Worm (Caenorhabditis elegans): Measurements from ENCODE around the gene M03C11.1.
"Not testable (repeated sequence)": the region's sequence is repeated elsewhere in the genome, so short reads cannot be mapped to it uniquely, and the experiment has no call there.

Gene M03C11.1

DNA sequence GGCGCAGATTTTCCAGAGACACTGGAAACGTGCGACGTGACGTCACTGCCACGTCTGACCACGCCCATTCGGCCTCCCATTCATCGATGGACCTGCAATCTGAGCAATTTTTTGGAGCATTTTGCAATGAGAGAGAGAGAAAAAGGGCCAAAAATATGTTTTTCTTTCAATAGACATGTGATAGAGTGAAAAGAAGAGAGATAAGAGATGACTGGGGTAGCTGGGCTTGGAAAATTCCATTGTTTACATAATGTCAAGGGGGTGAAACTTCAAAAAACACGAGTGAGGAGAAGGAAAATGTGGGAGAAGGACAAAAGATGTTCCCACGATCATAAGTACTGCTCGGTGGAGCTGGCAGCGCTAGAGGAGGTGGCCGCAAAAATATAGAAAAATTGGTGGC is at the start of gene M03C11.1:
Gene M03C11.1 (minus strand): TSS at position 101 of the 400 bp plus-strand sequence.
- TF ChIP-seq lsy-2 (tag; optimal IDR thresholded peaks at IDR 0.05): no peak
- no peak for TF ChIP-seq C34F6.9 (tag; optimal IDR thresholded peaks at IDR 0.05)
- TF ChIP-seq unc-62 (GFP tag; optimal IDR thresholded peaks at IDR 0.05): no peak
- no peak for TF ChIP-seq mab-5 (tag; optimal IDR thresholded peaks at IDR 0.05)
- no peak for TF ChIP-seq egl-27 (tag; optimal IDR thresholded peaks at IDR 0.05)
- TF ChIP-seq aly-2 (tag; optimal IDR thresholded peaks at IDR 0.05): no peak
- TF ChIP-seq elt-1 (tag; optimal IDR thresholded peaks at IDR 0.05): no peak
- no peak for TF ChIP-seq crh-2 (tag; optimal IDR thresholded peaks at IDR 0.05)
- TF ChIP-seq fos-1 (tag; optimal IDR thresholded peaks at IDR 0.05): no peak
- no peak for TF ChIP-seq F13H6.1 (tag; optimal IDR thresholded peaks at IDR 0.05)
- no peak for TF ChIP-seq ceh-16 (tag; optimal IDR thresholded peaks at IDR 0.05)
- no peak for TF ChIP-seq unc-39 (tag; optimal IDR thresholded peaks at IDR 0.05)
- no peak for TF ChIP-seq unc-55 (GFP tag; optimal IDR thresholded peaks at IDR 0.05)
- no peak for TF ChIP-seq nhr-11 (tag; optimal IDR thresholded peaks at IDR 0.05)
- no peak for TF ChIP-seq sma-9 (GFP tag; optimal IDR thresholded peaks at IDR 0.05)
- TF ChIP-seq sma-9 (tag; optimal IDR thresholded peaks at IDR 0.05): no peak
- TF ChIP-seq nhr-77 (tag; optimal IDR thresholded peaks at IDR 0.05): no peak
- no peak for TF ChIP-seq snpc-4 (tag; optimal IDR thresholded peaks at IDR 0.05)
- TF ChIP-seq lin-13 (GFP tag; optimal IDR thresholded peaks at IDR 0.05): no peak
- TF ChIP-seq nhr-6 (tag; optimal IDR thresholded peaks at IDR 0.05): no peak
- no peak for TF ChIP-seq nhr-237 (tag; optimal IDR thresholded peaks at IDR 0.05)

ce11 chrIII:10442355-10443140 is 46.7 kb upstream of the M03C11.1 start, which contains the start of the genes H04D03.2 and ecps-2:
Gene H04D03.2, minus strand, starts transcription at chrIII:10442405.
Gene ecps-2, plus strand, starts transcription at chrIII:10443090.
- no peak for TF ChIP-seq nhr-23 (tag; optimal IDR thresholded peaks at IDR 0.05)
- TF ChIP-seq elt-1 (tag; optimal IDR thresholded peaks at IDR 0.05): no peak
- TF ChIP-seq zag-1 (tag; optimal IDR thresholded peaks at IDR 0.05): no peak
- TF ChIP-seq nhr-21 (tag; optimal IDR thresholded peaks at IDR 0.05): no peak
- TF ChIP-seq ztf-11 (tag; optimal IDR thresholded peaks at IDR 0.05): no peak

- TF ChIP-seq nhr-237 (tag; optimal IDR thresholded peaks at IDR 0.05); nhr-10 (tag; optimal IDR thresholded peaks at IDR 0.05); ama-1 (optimal IDR thresholded peaks at IDR 0.05): not testable (repeated sequence)
Observed at ce11 chrIII:10438780-10439179, 42.9 kb upstream of the M03C11.1 start, which contains the start of gene H04D03.6. Gene H04D03.6, minus strand, starts transcription at chrIII:10438880.

DNA sequence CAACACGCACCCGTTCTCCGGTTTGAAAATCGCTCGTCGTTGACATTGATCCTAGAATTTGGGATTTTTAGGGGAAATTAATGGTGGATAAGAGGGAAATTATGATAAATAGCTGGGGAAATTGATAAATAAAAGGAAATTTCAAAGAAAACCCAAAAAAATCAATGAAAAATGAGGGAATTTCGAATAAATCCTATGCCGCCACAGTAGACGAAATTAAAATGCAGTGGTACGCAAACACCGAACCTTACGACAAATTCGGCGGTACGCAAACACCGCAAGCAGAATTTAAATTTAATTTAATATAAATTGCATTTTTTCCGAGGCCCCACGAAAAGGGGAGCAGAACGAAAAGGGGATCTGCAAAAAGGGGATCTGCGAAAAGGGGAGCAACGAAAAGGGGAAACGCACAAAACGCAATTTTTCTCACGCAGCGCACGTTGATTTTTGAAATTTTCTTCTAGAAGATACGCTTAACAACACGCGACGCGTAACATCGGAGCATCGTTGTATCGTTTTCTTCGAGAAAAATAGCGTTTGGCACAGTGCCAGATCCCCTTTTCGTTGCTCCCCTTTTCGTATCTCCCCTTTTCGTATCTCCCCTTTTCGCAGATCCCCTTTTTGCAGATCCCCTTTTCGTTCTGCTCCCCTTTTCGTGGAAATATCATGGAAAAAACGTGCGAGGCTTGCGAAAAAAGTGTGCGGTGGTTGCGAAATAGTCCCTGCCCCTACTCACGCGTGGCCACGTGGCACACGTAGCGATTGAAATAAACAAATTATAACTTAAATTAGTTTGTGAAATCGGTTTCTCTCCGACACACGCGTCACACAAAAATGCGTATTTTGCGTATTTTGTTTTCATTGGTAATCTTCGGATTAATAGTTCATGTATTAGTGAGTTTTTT is 40.3 kb upstream of the M03C11.1 start, which contains the start of the genes smrd-1 and enu-3.1:
Gene smrd-1 (minus strand): TSS at position 51 of the 905 bp plus-strand sequence.
Gene enu-3.1 (plus strand): TSS at position 339 of the 905 bp plus-strand sequence.
- TF ChIP-seq sma-3 (GFP tag; optimal IDR thresholded peaks at IDR 0.05) (peak; percentile 31), lsy-2 (tag; optimal IDR thresholded peaks at IDR 0.05) (peak; percentile 69 to 75), mab-5 (tag; optimal IDR thresholded peaks at IDR 0.05) (peak; percentile 39), unc-55 (GFP tag; optimal IDR thresholded peaks at IDR 0.05) (peak; percentile 63), C34F6.9 (tag; optimal IDR thresholded peaks at IDR 0.05) (peak; percentile 78), F13H6.1 (tag; optimal IDR thresholded peaks at IDR 0.05) (peak; percentile 50), crh-2 (tag; optimal IDR thresholded peaks at IDR 0.05) (peak; percentile 44), gmeb-1 (tag; optimal IDR thresholded peaks at IDR 0.05) (peak; percentile 60), lin-13 (GFP tag; optimal IDR thresholded peaks at IDR 0.05) (peak; percentile 76)

- TF ChIP-seq nhr-11 (tag; optimal IDR thresholded peaks at IDR 0.05): no peak
- peak in 1 of 2 experiments; percentile 38 for TF ChIP-seq lsy-2 (tag; optimal IDR thresholded peaks at IDR 0.05)
- TF ChIP-seq nhr-21 (tag; optimal IDR thresholded peaks at IDR 0.05): no peak
- TF ChIP-seq peb-1 (tag; optimal IDR thresholded peaks at IDR 0.05): no peak
- TF ChIP-seq F13H6.1 (tag; optimal IDR thresholded peaks at IDR 0.05): peak; percentile 21
- peak; percentile 28 for TF ChIP-seq C34F6.9 (tag; optimal IDR thresholded peaks at IDR 0.05)
- peak; percentile 62 for TF ChIP-seq lin-11 (tag; optimal IDR thresholded peaks at IDR 0.05)
- TF ChIP-seq crh-2 (tag; optimal IDR thresholded peaks at IDR 0.05): peak; percentile 70
- no peak for TF ChIP-seq gmeb-1 (tag; optimal IDR thresholded peaks at IDR 0.05)
- TF ChIP-seq sem-4 (tag; optimal IDR thresholded peaks at IDR 0.05): no peak
- peak; percentile 52 for TF ChIP-seq nhr-129 (tag; optimal IDR thresholded peaks at IDR 0.05)
- TF ChIP-seq ceh-82 (tag; optimal IDR thresholded peaks at IDR 0.05): no peak
- no peak for TF ChIP-seq nhr-237 (tag; optimal IDR thresholded peaks at IDR 0.05)
- no peak for TF ChIP-seq mbf-1 (tag; optimal IDR thresholded peaks at IDR 0.05)
- TF ChIP-seq elt-1 (tag; optimal IDR thresholded peaks at IDR 0.05): no peak
Observed at ce11 chrIII:10432104-10432503, 36.2 kb upstream of the M03C11.1 start.
